Worm (Caenorhabditis elegans) whole organism, L4 larva: ENCODE measurements around the gene F17E9.15.

ENCODE experiments used
- D1046.2 ChIP-seq: fragments of 200-800 bp; sonication (Bioruptor generic); IDR thresholded peaks from 2 replicates; pipeline ENCODE4 v1.3.6; 2022; ENCODE audit warnings: missing genetic modification characterization, missing compliant biosample characterization
- R02D3.7 ChIP-seq: fragments of 150-350 bp; sonication (generic microtip); optimal IDR thresholded peaks from 3 replicates; lab custom pipeline; 2014; ENCODE audit warnings: missing biosample characterization, missing genetic modification characterization
- T20F7.1 ChIP-seq: fragments of 200-800 bp; sonication (Bioruptor generic); optimal IDR thresholded peaks from 2 replicates; lab custom pipeline; 2018; ENCODE audit warnings: mild to moderate bottlenecking, missing genetic modification characterization, missing compliant biosample characterization
- T26A8.4 ChIP-seq: fragments of 200-800 bp; sonication (Bioruptor generic); IDR thresholded peaks from 2 replicates; pipeline ENCODE4 v1.3.6; 2022; ENCODE audit warnings: missing genetic modification characterization, missing compliant biosample characterization
- Y105C5A.15 ChIP-seq: fragments of 200-800 bp; sonication (Bioruptor generic); IDR thresholded peaks from 2 replicates; pipeline ENCODE4 v1.3.6; 2022; ENCODE audit warnings: missing genetic modification characterization, missing compliant biosample characterization
- Y75B8A.6 ChIP-seq: fragments of 200-800 bp; sonication (Bioruptor generic); IDR thresholded peaks from 2 replicates; pipeline ENCODE4 v1.3.6; 2022; ENCODE audit warnings: missing genetic modification reagents, missing genetic modification characterization, missing compliant biosample characterization
- ZK337.2 ChIP-seq: fragments of 200-800 bp; sonication (Bioruptor generic); IDR thresholded peaks from 2 replicates; pipeline ENCODE4 v1.3.6; 2022; ENCODE audit warnings: missing genetic modification reagents, missing genetic modification characterization, missing compliant biosample characterization
- aha-1 ChIP-seq: fragments of 150-350 bp; peaks from one replicate; lab custom pipeline; 2014; ENCODE audit warnings: missing biosample characterization, missing genetic modification characterization
- aly-2 ChIP-seq: sonication (generic microtip); optimal IDR thresholded peaks from 2 replicates; lab custom pipeline; 2018; ENCODE audit warnings: missing biosample characterization, missing genetic modification characterization
- arid-1 ChIP-seq: fragments of 200-800 bp; sonication (Bioruptor generic); conservative IDR thresholded peaks from 2 replicates; pipeline ENCODE4 v1.3.6; 2022; ENCODE audit warnings: missing genetic modification reagents, missing genetic modification characterization, missing compliant biosample characterization
- ceh-20 ChIP-seq: fragments of 200-800 bp; sonication (Bioruptor generic); IDR thresholded peaks from 2 replicates; pipeline ENCODE4 v1.3.6; 2022; ENCODE audit warnings: missing genetic modification reagents, missing genetic modification characterization, missing compliant biosample characterization
- ceh-28 ChIP-seq: fragments of 150-350 bp; optimal IDR thresholded peaks from 2 replicates; lab custom pipeline; 2014; ENCODE audit warnings: missing biosample characterization, missing genetic modification reagents, missing genetic modification characterization
- ceh-44 ChIP-seq: fragments of 200-800 bp; sonication (Bioruptor generic); IDR thresholded peaks from 2 replicates; pipeline ENCODE4 v1.3.6; 2022; ENCODE audit warnings: missing genetic modification reagents, missing genetic modification characterization, missing compliant biosample characterization
- ceh-82 ChIP-seq: sonication (generic microtip); optimal IDR thresholded peaks from 2 replicates; lab custom pipeline; 2017; ENCODE audit warnings: missing biosample characterization, missing genetic modification characterization
- ces-1 ChIP-seq: fragments of 150-350 bp; sonication (generic microtip); optimal IDR thresholded peaks from 4 replicates; lab custom pipeline; 2014; ENCODE audit warnings: missing biosample characterization, missing genetic modification reagents, missing genetic modification characterization
- cey-2 ChIP-seq: sonication (generic microtip); optimal IDR thresholded peaks from 3 replicates; lab custom pipeline; 2017; ENCODE audit warnings: missing genetic modification characterization, mild to moderate bottlenecking, missing compliant biosample characterization, antibody characterized with exemption, borderline replicate concordance; ENCODE audit not compliant: insufficient read depth
- daf-12 ChIP-seq: fragments of 150-350 bp; optimal IDR thresholded peaks from 2 replicates; lab custom pipeline; 2014; ENCODE audit warnings: missing biosample characterization, missing genetic modification reagents, missing genetic modification characterization
- daf-19 ChIP-seq: fragments of 200-800 bp; sonication (Bioruptor generic); conservative IDR thresholded peaks from 2 replicates; pipeline ENCODE4 v1.3.6; 2022; ENCODE audit warnings: missing genetic modification characterization, missing compliant biosample characterization
- dmd-8 ChIP-seq: fragments of 200-800 bp; sonication (Bioruptor generic); IDR thresholded peaks from 2 replicates; pipeline ENCODE4 v1.3.6; 2022; ENCODE audit warnings: missing genetic modification characterization, missing compliant biosample characterization
- duxl-1 ChIP-seq: sonication (generic microtip); optimal IDR thresholded peaks from 2 replicates; lab custom pipeline; 2016; ENCODE audit warnings: mild to moderate bottlenecking, missing genetic modification characterization, moderate library complexity, missing compliant biosample characterization; ENCODE audit not compliant: poor library complexity
- egl-27 ChIP-seq: sonication (generic microtip); optimal IDR thresholded peaks from 3 replicates; lab custom pipeline; 2017; ENCODE audit warnings: missing biosample characterization, missing genetic modification reagents, missing genetic modification characterization
- egl-43 ChIP-seq: fragments of 200-800 bp; sonication (Bioruptor generic); IDR thresholded peaks from 2 replicates; pipeline ENCODE4 v1.3.6; 2022; ENCODE audit warnings: missing genetic modification reagents, missing genetic modification characterization, missing compliant biosample characterization
- fos-1 ChIP-seq: fragments of 150-350 bp; optimal IDR thresholded peaks from 2 replicates; lab custom pipeline; 2014; ENCODE audit warnings: missing biosample characterization, missing genetic modification characterization
- hmg-1.1 ChIP-seq: fragments of 200-800 bp; sonication (Bioruptor generic); IDR thresholded peaks from 2 replicates; pipeline ENCODE4 v1.3.6; 2022; ENCODE audit warnings: missing genetic modification reagents, missing genetic modification characterization, missing compliant biosample characterization
- lin-1 ChIP-seq: fragments of 200-800 bp; sonication (Bioruptor generic); IDR thresholded peaks from 2 replicates; pipeline ENCODE4 v1.3.6; 2022; ENCODE audit warnings: missing genetic modification reagents, missing genetic modification characterization, missing compliant biosample characterization
- lin-13 ChIP-seq: fragments of 150-350 bp; optimal IDR thresholded peaks from 2 replicates; lab custom pipeline; 2014; ENCODE audit warnings: missing biosample characterization, missing genetic modification reagents, missing genetic modification characterization
- lin-38 ChIP-seq: fragments of 200-800 bp; sonication (Bioruptor generic); IDR thresholded peaks from 2 replicates; pipeline ENCODE4 v1.3.6; 2022; ENCODE audit warnings: missing genetic modification reagents, missing genetic modification characterization, missing compliant biosample characterization
- lin-39 ChIP-seq: fragments of 150-350 bp; optimal IDR thresholded peaks from 2 replicates; lab custom pipeline; 2014; ENCODE audit warnings: missing biosample characterization, missing genetic modification reagents, missing genetic modification characterization
- lsy-2 ChIP-seq, 2 experiments: fragments of 150-350 bp in 1 of 2; sonication (generic microtip) in 1 of 2; optimal IDR thresholded peaks; 2 replicates each; lab custom pipeline; 2014 to 2017; ENCODE audit warnings: missing biosample characterization in 2 of 2, missing genetic modification characterization in 2 of 2
- madf-5 ChIP-seq, 2 experiments: fragments of 200-800 bp; sonication (Bioruptor generic); IDR thresholded peaks; 2 replicates each; pipeline ENCODE4 v1.3.6; 2022; ENCODE audit warnings: missing compliant biosample characterization in 2 of 2, missing genetic modification characterization in 2 of 2
- mdl-1 ChIP-seq, 2 experiments: fragments of 150-350 bp in 1 of 2; sonication (generic microtip) in 1 of 2; optimal IDR thresholded peaks; 2 replicates each; lab custom pipeline; 2014 to 2017; ENCODE audit warnings: missing biosample characterization in 2 of 2, missing genetic modification characterization in 2 of 2
- mes-2 ChIP-seq: sonication (generic microtip); optimal IDR thresholded peaks from 2 replicates; lab custom pipeline; 2016; ENCODE audit warnings: missing genotype, mild to moderate bottlenecking, missing genetic modification characterization, missing compliant biosample characterization; ENCODE audit not compliant: poor library complexity, severe bottlenecking
- mxl-2 ChIP-seq: fragments of 200-800 bp; sonication (Bioruptor generic); conservative IDR thresholded peaks from 2 replicates; pipeline ENCODE4 v1.3.6; 2022; ENCODE audit warnings: missing genetic modification reagents, missing genetic modification characterization, missing compliant biosample characterization
- nhr-102 ChIP-seq: sonication (generic microtip); optimal IDR thresholded peaks from 2 replicates; lab custom pipeline; 2016; ENCODE audit warnings: mild to moderate bottlenecking, missing genetic modification characterization, moderate library complexity, missing compliant biosample characterization
- nhr-11 ChIP-seq: fragments of 150-350 bp; optimal IDR thresholded peaks from 2 replicates; lab custom pipeline; 2014; ENCODE audit warnings: missing biosample characterization, missing genetic modification characterization
- nhr-25 ChIP-seq: sonication (generic microtip); optimal IDR thresholded peaks from 2 replicates; lab custom pipeline; 2017; ENCODE audit warnings: missing genetic modification characterization, mild to moderate bottlenecking, missing compliant biosample characterization, antibody characterized with exemption, moderate library complexity, borderline replicate concordance; ENCODE audit not compliant: insufficient read depth
- nhr-42 ChIP-seq: fragments of 200-800 bp; sonication (Bioruptor generic); IDR thresholded peaks from 2 replicates; pipeline ENCODE4 v1.3.6; 2022; ENCODE audit warnings: missing genetic modification characterization, missing compliant biosample characterization
- nhr-76 ChIP-seq: fragments of 150-350 bp; optimal IDR thresholded peaks from 2 replicates; lab custom pipeline; 2014; ENCODE audit warnings: missing biosample characterization, missing genetic modification characterization
- nhr-77 ChIP-seq: fragments of 150-350 bp; optimal IDR thresholded peaks from 2 replicates; lab custom pipeline; 2014; ENCODE audit warnings: missing biosample characterization, missing genetic modification characterization
- pha-4 ChIP-seq, 2 experiments: fragments of 150-350 bp in 1 of 2; fragments of 200-800 bp in 1 of 2; sonication (Bioruptor generic) in 1 of 2; IDR thresholded peaks in 1 of 2; optimal IDR thresholded peaks in 1 of 2; 2 replicates each; pipeline versions ENCODE4 v1.3.6 to Lab custom; 2014 to 2022; ENCODE audit warnings: missing genetic modification characterization in 2 of 2, missing genetic modification reagents in 2 of 2, missing biosample characterization in 1 of 2, missing compliant biosample characterization in 1 of 2
- php-3 ChIP-seq: fragments of 200-800 bp; sonication (Bioruptor generic); IDR thresholded peaks from 2 replicates; pipeline ENCODE4 v1.3.6; 2022; ENCODE audit warnings: missing genetic modification reagents, missing genetic modification characterization, missing compliant biosample characterization
- set-16 ChIP-seq: fragments of 200-800 bp; sonication (Bioruptor generic); IDR thresholded peaks from 2 replicates; pipeline ENCODE4 v1.3.6; 2022; ENCODE audit warnings: missing genetic modification reagents, missing genetic modification characterization, missing compliant biosample characterization
- snpc-1.2 ChIP-seq: fragments of 200-800 bp; sonication (Bioruptor generic); IDR thresholded peaks from 2 replicates; pipeline ENCODE4 v1.3.6; 2022; ENCODE audit warnings: missing genetic modification reagents, missing genetic modification characterization, missing compliant biosample characterization
- spr-1 ChIP-seq: sonication (generic microtip); optimal IDR thresholded peaks from 2 replicates; lab custom pipeline; 2016; ENCODE audit warnings: mild to moderate bottlenecking, missing genetic modification characterization, missing compliant biosample characterization
- spr-3 ChIP-seq: fragments of 200-800 bp; sonication (Bioruptor generic); optimal IDR thresholded peaks from 2 replicates; lab custom pipeline; 2018; ENCODE audit warnings: mild to moderate bottlenecking, missing genetic modification characterization, missing compliant biosample characterization
- unc-62 ChIP-seq, 3 experiments: fragments of 150-350 bp in 1 of 3; sonication (generic microtip); optimal IDR thresholded peaks in 2 of 3; peaks in 1 of 3; 1 replicate in 1 of 3; 2 replicates in 2 of 3; lab custom pipeline; 2014 to 2017; ENCODE audit warnings: missing biosample characterization in 3 of 3, missing genetic modification characterization in 3 of 3, missing genetic modification reagents in 3 of 3, missing genotype in 1 of 3
- zag-1 ChIP-seq: fragments of 150-350 bp; optimal IDR thresholded peaks from 2 replicates; lab custom pipeline; 2014; ENCODE audit warnings: missing biosample characterization, missing genetic modification characterization

Gene F17E9.15

ce11 chrIV:8377501-8377900 is 30.3 kb downstream of the F17E9.15 start, which contains the start of gene D2096.7 (continued):
- TF ChIP-seq daf-19 (peak; percentile 54; the same call in 1 of the 2 replicates), R02D3.7 (tag; lab: Kevin White, UChicago) (no peak), T20F7.1 (GFP tag; lab: Kevin White, UChicago) (peak; percentile 51), Y105C5A.15 (GFP tag; lab: Robert Waterston, UW) (peak; percentile 89), nhr-76 (tag; lab: Kevin White, UChicago) (no peak), cey-2 (no peak), mxl-2 (GFP tag; lab: Robert Waterston, UW) (0 out of 2 replicates have a peak, but pooled peaks have one; percentile 41), spr-1 (tag; lab: Kevin White, UChicago) (peak; percentile 33), ces-1 (GFP tag; lab: Kevin White, UChicago) (no peak), php-3 (GFP tag; lab: Robert Waterston, UW) (no peak), arid-1 (GFP tag; lab: Robert Waterston, UW) (peak; percentile 76), lin-13 (peak; percentile 64), lin-39 (tag; lab: Kevin White, UChicago) (no peak), spr-3 (GFP tag; lab: Kevin White, UChicago) (peak; percentile 42), daf-12 (tag; lab: Kevin White, UChicago) (no peak), nhr-25 (no peak), ceh-44 (GFP tag; lab: Robert Waterston, UW) (no peak), unc-62 (GFP tag; optimal IDR thresholded peaks at IDR 0.05 in 1 of 2; lab: Kevin White, UChicago) (no peak), unc-62 (tag; optimal IDR thresholded peaks at IDR 0.05; lab: Kevin White, UChicago) (no peak), zag-1 (tag; lab: Kevin White, UChicago) (no peak), T26A8.4 (GFP tag; lab: Robert Waterston, UW) (peak; percentile 69), dmd-8 (GFP tag; lab: Robert Waterston, UW) (peak; percentile 64; the same call in 1 of the 2 replicates), Y75B8A.6 (GFP tag; lab: Robert Waterston, UW) (peak; percentile 63), lin-1 (0 out of 2 replicates have a peak, but pooled peaks have one; percentile 40), egl-43 (GFP tag; lab: Robert Waterston, UW) (peak; percentile 69), set-16 (no peak), pha-4 (GFP tag; IDR thresholded peaks at IDR 0.05; lab: Robert Waterston, UW) (peak; percentile 74), pha-4 (tag; optimal IDR thresholded peaks at IDR 0.05; lab: Kevin White, UChicago) (no peak), ZK337.2 (GFP tag; lab: Robert Waterston, UW) (0 out of 2 replicates have a peak, but pooled peaks have one; percentile 23), nhr-77 (tag; lab: Kevin White, UChicago) (no peak), mes-2 (tag; lab: Kevin White, UChicago) (peak; percentile 28), nhr-102 (tag; lab: Kevin White, UChicago) (peak; percentile 58), hmg-1.1 (0 out of 2 replicates have a peak, but pooled peaks have one; percentile 20), ceh-28 (tag; lab: Kevin White, UChicago) (no peak), mdl-1 (tag; optimal IDR thresholded peaks at IDR 0.05; lab: Kevin White, UChicago) (no peak)

- peak; percentile 62 for TF ChIP-seq aha-1 (tag; lab: Kevin White, UChicago)
- TF ChIP-seq madf-5 (GFP tag; IDR thresholded peaks at IDR 0.05; lab: Robert Waterston, UW) = no peak
Observed at ce11 chrIV:8378280-8378679, 31.1 kb downstream of the F17E9.15 start.

- TF ChIP-seq snpc-1.2 (GFP tag; lab: Robert Waterston, UW) (no peak), nhr-25 (peak; percentile 21), ceh-82 (tag; lab: Kevin White, UChicago) (no peak), nhr-11 (peak; percentile 2), fos-1 (no peak), egl-27 (tag; lab: Kevin White, UChicago) (no peak), daf-19 (no peak), nhr-42 (GFP tag; lab: Robert Waterston, UW) (no peak), lin-38 (GFP tag; lab: Robert Waterston, UW) (peak; percentile 58), duxl-1 (tag; lab: Kevin White, UChicago) (no peak), lsy-2 (tag; optimal IDR thresholded peaks at IDR 0.05; lab: Kevin White, UChicago) (peak; percentile 46 to 92), D1046.2 (GFP tag; lab: Robert Waterston, UW) (no peak), aly-2 (tag; lab: Kevin White, UChicago) (no peak), ceh-20 (GFP tag; lab: Robert Waterston, UW) (no peak), nhr-76 (tag; lab: Kevin White, UChicago) (no peak)
Observed at ce11 chrIV:8379278-8379677, 32.1 kb downstream of the F17E9.15 start, which contains the start of gene nap-1. Gene nap-1 (minus strand): TSS chrIV:8379319.
